Worm (Caenorhabditis elegans): ENCODE results near the gene W01B6.8.

W01B6.8 gene

DNA sequence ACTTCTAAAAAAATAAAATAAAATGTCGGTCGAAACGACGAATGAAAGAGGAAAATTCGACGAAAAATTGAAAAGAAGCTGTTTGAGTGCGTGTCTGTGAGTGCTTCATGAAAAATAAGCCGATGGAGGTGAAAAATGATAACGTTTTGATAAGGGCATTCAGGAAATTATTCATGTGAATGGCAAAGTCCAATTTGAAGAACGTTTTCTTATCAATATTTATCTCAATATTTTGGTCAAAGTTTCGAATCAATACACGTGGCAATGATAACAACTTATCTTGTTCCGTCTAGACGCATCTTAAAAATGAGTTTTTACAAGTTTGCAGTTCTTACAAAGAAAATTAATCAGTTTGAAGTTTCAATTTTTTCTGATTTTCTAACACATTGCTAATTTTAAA, 25.0 kb downstream of the W01B6.8 start:
- TF ChIP-seq jun-1 (tag; optimal IDR thresholded peaks at IDR 0.05), result peak; percentile 46
- TF ChIP-seq skn-1 (tag; optimal IDR thresholded peaks at IDR 0.05), result no peak
- TF ChIP-seq ceh-9 (tag; optimal IDR thresholded peaks at IDR 0.05), result no peak
- no peak for TF ChIP-seq ceh-82 (tag; optimal IDR thresholded peaks at IDR 0.05)
- no peak for TF ChIP-seq R02D3.7 (tag; optimal IDR thresholded peaks at IDR 0.05)
- TF ChIP-seq fkh-10 (GFP tag; optimal IDR thresholded peaks at IDR 0.05), result no peak
- TF ChIP-seq pqm-1 (tag; optimal IDR thresholded peaks at IDR 0.05), result peak; percentile 99
- TF ChIP-seq fkh-2 (tag; optimal IDR thresholded peaks at IDR 0.05), result no peak
- TF ChIP-seq nhr-28 (tag; optimal IDR thresholded peaks at IDR 0.05), result no peak
- TF ChIP-seq snpc-4 (tag; optimal IDR thresholded peaks at IDR 0.05), result no peak
- no peak for TF ChIP-seq egl-5 (tag; optimal IDR thresholded peaks at IDR 0.05)
- no peak for TF ChIP-seq mdl-1 (tag; optimal IDR thresholded peaks at IDR 0.05)
- TF ChIP-seq ZK546.5 (tag; optimal IDR thresholded peaks at IDR 0.05), result no peak
- no peak for TF ChIP-seq nhr-237 (tag; optimal IDR thresholded peaks at IDR 0.05)
- TF ChIP-seq fos-1 (tag; optimal IDR thresholded peaks at IDR 0.05), result peak; percentile 52
- TF ChIP-seq hmg-11 (tag; optimal IDR thresholded peaks at IDR 0.05), result no peak
- TF ChIP-seq pha-4 (tag; optimal IDR thresholded peaks at IDR 0.05), result peak; percentile 42
- no peak for TF ChIP-seq ceh-28 (tag; optimal IDR thresholded peaks at IDR 0.05)
- TF ChIP-seq elt-2 (tag; optimal IDR thresholded peaks at IDR 0.05), result peak; percentile 99
- no peak for TF ChIP-seq elt-3 (tag; optimal IDR thresholded peaks at IDR 0.05)

DNA sequence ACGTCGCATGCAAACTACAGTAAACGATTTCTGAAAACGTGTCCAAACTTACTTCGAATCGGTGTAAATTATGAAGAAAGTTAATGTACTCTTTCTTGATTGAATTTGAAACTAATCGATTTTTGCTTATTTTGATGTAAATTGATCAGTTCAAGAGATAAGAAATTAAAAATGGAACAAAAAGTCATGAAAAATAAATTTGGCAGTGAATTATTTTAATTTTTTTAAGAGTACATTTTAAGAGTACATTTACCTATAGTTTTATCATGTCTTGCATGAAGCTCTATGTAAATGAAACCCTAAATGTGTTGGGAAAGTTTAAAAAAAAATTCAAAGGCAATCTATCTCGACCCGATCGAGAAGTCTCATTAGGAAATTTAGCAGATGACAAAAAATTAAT, 28.0 kb downstream of the W01B6.8 start, which contains the start of gene T04B2.7:
Gene T04B2.7 (minus strand): TSS at position 101 of the 400 bp plus-strand sequence.
- TF ChIP-seq unc-39 (tag; optimal IDR thresholded peaks at IDR 0.05) (no peak), fos-1 (tag; optimal IDR thresholded peaks at IDR 0.05) (no peak), nhr-76 (tag; optimal IDR thresholded peaks at IDR 0.05) (no peak), skn-1 (tag; optimal IDR thresholded peaks at IDR 0.05) (no peak), ama-1 (optimal IDR thresholded peaks at IDR 0.05) (no peak), nhr-11 (tag; optimal IDR thresholded peaks at IDR 0.05) (no peak), ceh-16 (tag; optimal IDR thresholded peaks at IDR 0.05) (no peak), elt-3 (tag; optimal IDR thresholded peaks at IDR 0.05) (no peak), eor-1 (tag; optimal IDR thresholded peaks at IDR 0.05) (no peak), ceh-9 (tag; optimal IDR thresholded peaks at IDR 0.05) (no peak), ZK546.5 (tag; optimal IDR thresholded peaks at IDR 0.05) (no peak), egl-5 (tag; optimal IDR thresholded peaks at IDR 0.05) (no peak), ceh-28 (tag; optimal IDR thresholded peaks at IDR 0.05) (no peak), R02D3.7 (tag; optimal IDR thresholded peaks at IDR 0.05) (no peak), lin-39 (tag; optimal IDR thresholded peaks at IDR 0.05) (no peak), nhr-12 (tag; optimal IDR thresholded peaks at IDR 0.05) (no peak)

DNA sequence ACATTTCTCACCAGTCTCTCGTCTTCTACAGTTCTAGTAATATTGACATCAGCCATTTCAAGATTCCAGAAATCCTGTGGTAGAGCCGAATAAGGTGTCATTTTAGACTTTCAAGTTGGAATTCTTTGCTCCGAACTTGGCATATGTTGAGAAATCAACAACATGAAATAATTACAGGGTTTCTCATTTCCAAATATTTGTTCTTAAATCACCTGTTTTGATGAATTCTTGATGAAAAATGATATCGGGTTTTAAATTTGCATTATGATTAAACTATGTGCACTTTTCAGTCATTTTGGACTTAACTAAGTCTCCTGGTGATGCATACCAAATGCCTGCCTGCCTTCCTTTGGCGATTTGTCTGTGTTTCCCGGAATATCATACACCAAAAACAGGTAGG, 30.6 kb downstream of the W01B6.8 start, which contains the start of gene srv-12:
Gene srv-12 (minus strand): TSS at position 101 of the 400 bp plus-strand sequence.
- TF ChIP-seq nhr-12 (tag; optimal IDR thresholded peaks at IDR 0.05) (no peak), ceh-9 (tag; optimal IDR thresholded peaks at IDR 0.05) (no peak), ceh-28 (tag; optimal IDR thresholded peaks at IDR 0.05) (no peak), tbx-2 (tag; optimal IDR thresholded peaks at IDR 0.05) (no peak)

DNA sequence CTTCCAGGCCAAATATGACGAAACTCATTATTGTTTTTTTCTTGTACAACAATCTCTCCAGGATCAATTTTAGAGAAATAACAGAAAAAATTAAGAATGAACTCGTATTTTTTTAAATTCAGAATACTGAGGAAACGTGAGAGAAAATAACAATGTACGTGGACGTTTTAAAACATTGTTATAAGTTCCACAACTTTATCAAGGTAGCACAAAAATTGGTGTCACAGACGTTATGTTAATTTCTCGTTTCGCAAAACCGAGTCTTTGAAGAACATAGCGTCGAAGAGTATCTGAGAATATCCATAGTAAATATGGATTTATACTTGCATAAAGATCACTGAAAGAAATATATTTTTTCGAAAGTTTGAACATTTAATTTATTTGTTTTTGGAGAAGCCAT, 33.1 kb downstream of the W01B6.8 start, which contains the start of gene T04B2.8:
Gene T04B2.8 (minus strand): TSS at position 101 of the 400 bp plus-strand sequence.
- TF ChIP-seq ZK546.5 (tag; optimal IDR thresholded peaks at IDR 0.05) (no peak), R02D3.7 (tag; optimal IDR thresholded peaks at IDR 0.05) (no peak), nhr-23 (tag; optimal IDR thresholded peaks at IDR 0.05) (no peak), nfya-1 (tag; optimal IDR thresholded peaks at IDR 0.05; ENCODE audit: insufficient read depth) (no peak), zag-1 (tag; optimal IDR thresholded peaks at IDR 0.05) (no peak), ceh-16 (tag; optimal IDR thresholded peaks at IDR 0.05) (no peak)

DNA sequence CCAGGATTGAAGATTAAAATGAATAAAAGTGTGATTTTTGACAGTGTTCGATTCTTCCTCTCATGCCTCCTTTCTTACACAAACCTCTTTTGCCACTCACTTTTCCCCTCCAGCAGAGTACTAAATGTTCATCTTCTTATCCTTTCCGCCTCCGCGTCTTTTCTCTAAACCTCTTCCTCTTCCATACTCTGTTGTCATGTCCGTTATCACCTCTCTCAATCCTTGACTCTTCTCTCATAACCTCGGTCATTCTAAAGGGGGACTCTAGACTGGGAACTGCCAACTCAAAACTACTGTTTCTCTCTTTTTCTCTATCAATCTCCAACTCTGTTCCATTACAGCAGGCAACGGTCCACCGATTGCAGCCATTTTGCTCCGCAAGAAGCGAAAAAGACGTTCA, 35.9 kb downstream of the W01B6.8 start:
- TF ChIP-seq ceh-28 (tag; optimal IDR thresholded peaks at IDR 0.05) (no peak), nhr-25 (tag; optimal IDR thresholded peaks at IDR 0.05) (no peak), nhr-237 (tag; optimal IDR thresholded peaks at IDR 0.05) (no peak), lin-15B (tag; optimal IDR thresholded peaks at IDR 0.05) (no peak), pha-4 (tag; optimal IDR thresholded peaks at IDR 0.05) (no peak), mml-1 (tag; optimal IDR thresholded peaks at IDR 0.05) (no peak), ztf-11 (tag; optimal IDR thresholded peaks at IDR 0.05) (no peak), unc-39 (tag; optimal IDR thresholded peaks at IDR 0.05) (no peak), mdl-1 (tag; optimal IDR thresholded peaks at IDR 0.05) (no peak), zag-1 (tag; optimal IDR thresholded peaks at IDR 0.05) (no peak), skn-1 (tag; optimal IDR thresholded peaks at IDR 0.05) (no peak), nhr-43 (tag; optimal IDR thresholded peaks at IDR 0.05; ENCODE audit: poor library complexity, severe bottlenecking) (no peak), fos-1 (tag; optimal IDR thresholded peaks at IDR 0.05) (no peak), sea-2 (GFP tag; optimal IDR thresholded peaks at IDR 0.05) (no peak), nhr-67 (tag; optimal IDR thresholded peaks at IDR 0.05) (no peak), R02D3.7 (tag; optimal IDR thresholded peaks at IDR 0.05) (no peak), egl-5 (tag; optimal IDR thresholded peaks at IDR 0.05) (no peak), ceh-16 (tag; optimal IDR thresholded peaks at IDR 0.05) (no peak), nhr-76 (tag; optimal IDR thresholded peaks at IDR 0.05) (no peak), elt-1 (tag; optimal IDR thresholded peaks at IDR 0.05) (no peak)

Data from whole organism, L3 larva.